Worm (Caenorhabditis elegans) whole organism, L4 larva: ENCODE data around the gene nhr-128.
A peak's percentile ranks its signal among the peaks of the same experiment; 100 is the strongest.

Experiments
- fos-1 ChIP-seq: fragments of 150-350 bp; optimal IDR thresholded peaks from 2 replicates; lab custom pipeline; 2014; ENCODE audit warnings: missing biosample characterization, missing genetic modification characterization
- mes-2 ChIP-seq: sonication (generic microtip); optimal IDR thresholded peaks from 2 replicates; lab custom pipeline; 2016; ENCODE audit warnings: missing genotype, mild to moderate bottlenecking, missing genetic modification characterization, missing compliant biosample characterization; ENCODE audit not compliant: poor library complexity, severe bottlenecking
- pha-4 ChIP-seq, 2 experiments: fragments of 150-350 bp in 1 of 2; fragments of 200-800 bp in 1 of 2; sonication (Bioruptor generic) in 1 of 2; IDR thresholded peaks in 1 of 2; optimal IDR thresholded peaks in 1 of 2; 2 replicates each; pipeline versions ENCODE4 v1.3.6 to Lab custom; 2014 to 2022; ENCODE audit warnings: missing genetic modification characterization in 2 of 2, missing genetic modification reagents in 2 of 2, missing biosample characterization in 1 of 2, missing compliant biosample characterization in 1 of 2

- no peak for TF ChIP-seq pha-4 (GFP tag; IDR thresholded peaks at IDR 0.05; lab: Robert Waterston, UW)
- peak; percentile 45 for TF ChIP-seq pha-4 (tag; optimal IDR thresholded peaks at IDR 0.05; lab: Kevin White, UChicago)
- TF ChIP-seq fos-1 (tag; lab: Kevin White, UChicago): no peak
- peak; percentile 40 for TF ChIP-seq mes-2 (tag; lab: Kevin White, UChicago)
Observed at ce11 chrV:2214428-2215038, 7.3 kb upstream of the nhr-128 start, which contains the start of gene nhr-184.
